Fruit fly (Drosophila melanogaster) whole organism, prepupa: ENCODE measurements around the gene Eig71Ec.

Experiments
- Blimp-1 ChIP-seq: fragments of 200-800 bp; sonication (Bioruptor generic); optimal IDR thresholded peaks from 3 replicates; lab custom pipeline; 2017; ENCODE audit warnings: missing biosample characterization, missing genetic modification characterization, mild to moderate bottlenecking, moderate library complexity, missing genetic modification reagents
- CG10631 ChIP-seq: fragments of 200-800 bp; sonication (Bioruptor generic); optimal IDR thresholded peaks from 2 replicates; lab custom pipeline; 2016; ENCODE audit warnings: missing biosample characterization, missing genetic modification characterization
- CG10669 ChIP-seq: fragments of 200-800 bp; sonication (Bioruptor generic); optimal IDR thresholded peaks from 3 replicates; lab custom pipeline; 2018; ENCODE audit warnings: missing biosample characterization, mild to moderate bottlenecking, missing genetic modification characterization, moderate library complexity
- CG11762 ChIP-seq: fragments of 200-800 bp; sonication (Bioruptor generic); optimal IDR thresholded peaks from 3 replicates; lab custom pipeline; 2016; ENCODE audit warnings: missing biosample characterization, missing genetic modification characterization; ENCODE audit not compliant: insufficient read depth
- CG11902 ChIP-seq: fragments of 200-800 bp; sonication (Bioruptor generic); optimal IDR thresholded peaks from 3 replicates; lab custom pipeline; 2016; ENCODE audit warnings: missing biosample characterization, missing genetic modification characterization
- CG15336 ChIP-seq: fragments of 200-800 bp; sonication (Bioruptor generic); IDR thresholded peaks from 2 replicates; pipeline ENCODE4 v1.3.6; 2022; ENCODE audit warnings: missing biosample characterization, missing genetic modification characterization
- CG16779 ChIP-seq: fragments of 200-800 bp; sonication (Bioruptor generic); optimal IDR thresholded peaks from 3 replicates; lab custom pipeline; 2017; ENCODE audit warnings: missing biosample characterization, mild to moderate bottlenecking, missing genetic modification characterization
- CG32006 ChIP-seq: fragments of 200-800 bp; sonication (Bioruptor generic); optimal IDR thresholded peaks from 3 replicates; lab custom pipeline; 2017; ENCODE audit warnings: missing biosample characterization, mild to moderate bottlenecking, missing genetic modification characterization
- CG3919 ChIP-seq: fragments of 200-800 bp; sonication (Bioruptor generic); optimal IDR thresholded peaks from 3 replicates; lab custom pipeline; 2016; ENCODE audit warnings: missing biosample characterization, missing genetic modification characterization
- CG4318 ChIP-seq: fragments of 200-800 bp; sonication (Bioruptor generic); optimal IDR thresholded peaks from 3 replicates; lab custom pipeline; 2017; ENCODE audit warnings: missing biosample characterization, mild to moderate bottlenecking, missing genetic modification characterization
- CG6276 ChIP-seq: fragments of 200-800 bp; sonication (Bioruptor generic); optimal IDR thresholded peaks from 2 replicates; lab custom pipeline; 2017; ENCODE audit warnings: missing biosample characterization, mild to moderate bottlenecking, missing genetic modification characterization
- CG6808 ChIP-seq: fragments of 200-800 bp; sonication (Bioruptor generic); optimal IDR thresholded peaks from 3 replicates; lab custom pipeline; 2017; ENCODE audit warnings: missing biosample characterization, missing genetic modification characterization, mild to moderate bottlenecking, moderate library complexity, missing genetic modification reagents
- CG6854 ChIP-seq: fragments of 200-800 bp; sonication (Bioruptor generic); optimal IDR thresholded peaks from 2 replicates; lab custom pipeline; 2017; ENCODE audit warnings: missing biosample characterization, mild to moderate bottlenecking, missing genetic modification characterization
- CG7368 ChIP-seq: fragments of 200-800 bp; sonication (Bioruptor generic); optimal IDR thresholded peaks from 3 replicates; lab custom pipeline; 2016; ENCODE audit warnings: missing biosample characterization, missing genetic modification characterization
- CG8119 ChIP-seq: fragments of 200-800 bp; sonication (Bioruptor generic); IDR thresholded peaks from 3 replicates; pipeline ENCODE4 v1.3.6; 2022; ENCODE audit warnings: missing biosample characterization, missing genetic modification characterization
- CG8319 ChIP-seq: fragments of 200-800 bp; sonication (Bioruptor generic); optimal IDR thresholded peaks from 3 replicates; lab custom pipeline; 2016; ENCODE audit warnings: missing biosample characterization, missing genetic modification characterization
- CG8632 ChIP-seq: fragments of 200-800 bp; sonication (Bioruptor generic); optimal IDR thresholded peaks from 3 replicates; lab custom pipeline; 2016; ENCODE audit warnings: missing biosample characterization, missing genetic modification characterization
- Eip78C ChIP-seq: fragments of 200-800 bp; sonication (Bioruptor generic); peaks from one replicate; lab custom pipeline; 2016; ENCODE audit warnings: missing biosample characterization, missing genetic modification characterization
- Eip93F ChIP-seq: fragments of 200-800 bp; sonication (Bioruptor generic); optimal IDR thresholded peaks from 2 replicates; lab custom pipeline; 2016; ENCODE audit warnings: missing biosample characterization, mild to moderate bottlenecking, missing genetic modification characterization
- Ets21C ChIP-seq: fragments of 200-800 bp; sonication (Bioruptor generic); optimal IDR thresholded peaks from 3 replicates; lab custom pipeline; 2016; ENCODE audit warnings: missing biosample characterization, missing genetic modification characterization
- Ets96B ChIP-seq: fragments of 200-800 bp; optimal IDR thresholded peaks from 2 replicates; lab custom pipeline; 2019; ENCODE audit warnings: missing biosample characterization, mild to moderate bottlenecking, missing genetic modification characterization, moderate library complexity
- Hr39 ChIP-seq: fragments of 200-800 bp; sonication (Bioruptor generic); optimal IDR thresholded peaks from 2 replicates; lab custom pipeline; 2016; ENCODE audit warnings: missing biosample characterization, missing genetic modification characterization
- Lpt ChIP-seq: fragments of 200-800 bp; sonication (Bioruptor generic); optimal IDR thresholded peaks from 3 replicates; lab custom pipeline; 2016; ENCODE audit warnings: missing biosample characterization, missing genetic modification characterization
- Met ChIP-seq: fragments of 200-800 bp; sonication (Bioruptor generic); optimal IDR thresholded peaks from 3 replicates; lab custom pipeline; 2016; ENCODE audit warnings: missing biosample characterization, missing genetic modification characterization
- OdsH ChIP-seq: fragments of 200-800 bp; sonication (Bioruptor generic); optimal IDR thresholded peaks from 3 replicates; lab custom pipeline; 2016; ENCODE audit warnings: missing biosample characterization, missing genetic modification characterization
- Smox ChIP-seq: fragments of 200-800 bp; sonication (Bioruptor generic); optimal IDR thresholded peaks from 3 replicates; lab custom pipeline; 2016; ENCODE audit warnings: missing biosample characterization, missing genetic modification characterization
- Sox102F ChIP-seq: fragments of 200-800 bp; sonication (Bioruptor generic); optimal IDR thresholded peaks from 2 replicates; lab custom pipeline; 2016; ENCODE audit warnings: missing biosample characterization, mild to moderate bottlenecking, missing genetic modification characterization
- Sox14 ChIP-seq: fragments of 200-800 bp; sonication (Bioruptor generic); optimal IDR thresholded peaks from 3 replicates; lab custom pipeline; 2016; ENCODE audit warnings: missing biosample characterization, missing genetic modification characterization
- Sox15 ChIP-seq: fragments of 200-800 bp; sonication (Bioruptor generic); optimal IDR thresholded peaks from 3 replicates; lab custom pipeline; 2016; ENCODE audit warnings: missing biosample characterization, missing genetic modification characterization
- cyc ChIP-seq: fragments of 200-800 bp; sonication (Bioruptor generic); optimal IDR thresholded peaks from 3 replicates; lab custom pipeline; 2016; ENCODE audit warnings: missing biosample characterization, missing genetic modification characterization
- esn ChIP-seq: fragments of 200-800 bp; sonication (Bioruptor generic); optimal IDR thresholded peaks from 2 replicates; lab custom pipeline; 2016; ENCODE audit warnings: missing biosample characterization, mild to moderate bottlenecking, missing genetic modification characterization, moderate library complexity
- fd85E ChIP-seq: fragments of 200-800 bp; sonication (Bioruptor generic); optimal IDR thresholded peaks from 3 replicates; lab custom pipeline; 2016; ENCODE audit warnings: missing biosample characterization, missing genetic modification characterization
- fkh ChIP-seq: fragments of 200-800 bp; sonication (Bioruptor generic); optimal IDR thresholded peaks from 3 replicates; lab custom pipeline; 2017; ENCODE audit warnings: missing biosample characterization, mild to moderate bottlenecking, missing genetic modification characterization, moderate library complexity
- net ChIP-seq: fragments of 200-800 bp; sonication (Bioruptor generic); optimal IDR thresholded peaks from 3 replicates; lab custom pipeline; 2016; ENCODE audit warnings: missing biosample characterization, missing genetic modification characterization
- pdm3 ChIP-seq: fragments of 200-800 bp; sonication (Bioruptor generic); optimal IDR thresholded peaks from 3 replicates; lab custom pipeline; 2016; ENCODE audit warnings: missing biosample characterization, missing genetic modification characterization
- salr ChIP-seq, 2 experiments: fragments of 200-800 bp; sonication (Bioruptor generic); optimal IDR thresholded peaks; 3 replicates each; lab custom pipeline; 2016 to 2018; ENCODE audit warnings: missing biosample characterization in 2 of 2, missing genetic modification characterization in 2 of 2, mild to moderate bottlenecking in 1 of 2
- spab ChIP-seq: fragments of 200-800 bp; sonication (Bioruptor generic); optimal IDR thresholded peaks from 2 replicates; lab custom pipeline; 2017; ENCODE audit warnings: missing biosample characterization, mild to moderate bottlenecking, missing genetic modification characterization, missing genetic modification reagents
- ss ChIP-seq, 2 experiments: fragments of 200-800 bp; sonication (Bioruptor generic); optimal IDR thresholded peaks; 2 replicates in 1 of 2; 3 replicates in 1 of 2; lab custom pipeline; 2017 to 2018; ENCODE audit warnings: mild to moderate bottlenecking in 2 of 2, missing biosample characterization in 2 of 2, missing genetic modification characterization in 2 of 2, moderate library complexity in 1 of 2
- svp ChIP-seq: fragments of 200-800 bp; sonication (Bioruptor generic); peaks from one replicate; lab custom pipeline; 2016; ENCODE audit warnings: missing biosample characterization, missing genetic modification characterization
- topi ChIP-seq: fragments of 200-800 bp; sonication (Bioruptor generic); optimal IDR thresholded peaks from 3 replicates; lab custom pipeline; 2016; ENCODE audit warnings: missing biosample characterization, missing genetic modification characterization
- vri ChIP-seq: fragments of 200-800 bp; sonication (Bioruptor generic); optimal IDR thresholded peaks from 3 replicates; lab custom pipeline; 2016; ENCODE audit warnings: missing biosample characterization, mild to moderate bottlenecking, missing genetic modification characterization

Eig71Ec gene

dm6 chr3L:15697916-15698315, 45.9 kb upstream of the Eig71Ec start:
- TF ChIP-seq fkh (GFP tag; lab: Kevin White, UChicago) (no peak), CG6854 (GFP tag; lab: Kevin White, UChicago) (no peak), svp (GFP tag; lab: Kevin White, UChicago) (peak; percentile 55), CG7368 (GFP tag; lab: Kevin White, UChicago) (no peak), CG3919 (peak; percentile 47)

dm6 chr3L:15695195-15695594, 43.1 kb upstream of the Eig71Ec start:
- TF ChIP-seq CG6808 (GFP tag; lab: Kevin White, UChicago) (no peak), CG10631 (GFP tag; lab: Kevin White, UChicago) (no peak), Ets96B (tag; lab: Kevin White, UChicago) (no peak), Eip78C (GFP tag; lab: Kevin White, UChicago) (peak; percentile 4), CG4318 (no peak), Ets21C (no peak), Blimp-1 (GFP tag; lab: Kevin White, UChicago) (peak; percentile 9), Eip93F (GFP tag; lab: Kevin White, UChicago) (no peak), ss (GFP tag; optimal IDR thresholded peaks at IDR 0.05; lab: Kevin White, UChicago) (no peak), Sox15 (GFP tag; lab: Kevin White, UChicago) (no peak), net (GFP tag; lab: Kevin White, UChicago) (no peak), CG32006 (GFP tag; lab: Kevin White, UChicago) (no peak), vri (GFP tag; lab: Kevin White, UChicago) (no peak), Smox (no peak), CG15336 (GFP tag; lab: Robert Waterston, UW) (0 out of 2 replicates have a peak, but pooled peaks have one; percentile 15), Lpt (GFP tag; lab: Kevin White, UChicago) (no peak), CG8632 (GFP tag; lab: Kevin White, UChicago) (no peak), CG6854 (GFP tag; lab: Kevin White, UChicago) (no peak), OdsH (GFP tag; lab: Kevin White, UChicago) (no peak), CG6276 (GFP tag; lab: Kevin White, UChicago) (no peak)

- TF ChIP-seq CG8632 (GFP tag; lab: Kevin White, UChicago) (no peak), Eip78C (GFP tag; lab: Kevin White, UChicago) (peak; percentile 69), fkh (GFP tag; lab: Kevin White, UChicago) (peak; percentile 58)
Observed at dm6 chr3L:15694406-15694805, 42.4 kb upstream of the Eig71Ec start.

DNA sequence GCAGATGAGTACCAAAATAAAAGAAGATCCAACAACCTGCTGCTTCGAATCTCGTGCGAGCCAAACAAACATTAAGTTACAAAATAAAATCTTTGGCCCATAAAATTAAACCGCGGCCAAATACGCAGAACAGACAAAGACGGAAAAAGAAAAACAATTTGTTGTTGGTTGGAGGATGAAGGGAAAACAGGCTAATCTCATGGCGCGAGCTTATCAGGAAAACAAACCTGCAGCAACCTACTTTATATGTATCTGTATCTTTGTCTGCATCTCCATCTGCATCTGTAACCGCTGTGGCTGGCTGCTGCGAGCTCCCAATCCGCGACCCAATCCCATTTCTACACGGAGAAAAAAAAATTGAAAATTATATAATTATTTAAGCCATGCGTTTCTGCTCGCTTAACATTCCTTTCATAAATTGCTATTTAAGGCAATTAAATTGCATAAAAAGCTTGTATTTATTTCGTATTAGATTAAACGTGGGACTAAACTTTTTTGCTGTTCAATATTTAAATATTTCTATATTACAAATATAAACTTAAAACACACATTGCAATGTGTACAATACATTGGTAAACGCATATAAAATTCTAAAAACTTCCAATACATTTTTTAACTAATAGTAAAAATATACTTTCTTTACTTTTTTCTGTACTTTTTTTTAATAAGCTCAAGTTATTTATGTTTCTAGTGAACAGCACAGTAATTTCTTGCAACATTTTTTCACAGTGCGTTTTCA, 40.9 kb upstream of the Eig71Ec start:
- TF ChIP-seq CG11762 = peak; percentile 51
- TF ChIP-seq CG8119 (GFP tag; lab: Robert Waterston, UW) = no peak
- TF ChIP-seq Blimp-1 (GFP tag; lab: Kevin White, UChicago) = no peak
- no peak for TF ChIP-seq Eip93F (GFP tag; lab: Kevin White, UChicago)
- peak; percentile 36 for TF ChIP-seq pdm3
- TF ChIP-seq Sox102F (GFP tag; lab: Kevin White, UChicago) = no peak
- no peak for TF ChIP-seq ss (GFP tag; optimal IDR thresholded peaks at IDR 0.05; lab: Kevin White, UChicago)
- no peak for TF ChIP-seq fd85E
- TF ChIP-seq CG4318 = peak; percentile 40
- no peak for TF ChIP-seq CG16779 (tag; lab: Kevin White, UChicago)
- TF ChIP-seq topi (GFP tag; lab: Kevin White, UChicago) = no peak
- no peak for TF ChIP-seq CG6808 (GFP tag; lab: Kevin White, UChicago)
- peak; percentile 52 for TF ChIP-seq CG3919
- TF ChIP-seq salr (GFP tag; optimal IDR thresholded peaks at IDR 0.05; lab: Kevin White, UChicago) = peak in 1 of 2 experiments; percentile 51
- TF ChIP-seq CG11902 (GFP tag; lab: Kevin White, UChicago) = no peak
- peak; percentile 20 for TF ChIP-seq Ets96B (tag; lab: Kevin White, UChicago)
- no peak for TF ChIP-seq Sox14
- TF ChIP-seq svp (GFP tag; lab: Kevin White, UChicago) = peak; percentile 67
- no peak for TF ChIP-seq CG7368 (GFP tag; lab: Kevin White, UChicago)
- peak; percentile 13 for TF ChIP-seq Smox
- peak; percentile 41 for TF ChIP-seq CG6276 (GFP tag; lab: Kevin White, UChicago)
- TF ChIP-seq esn (GFP tag; lab: Kevin White, UChicago) = peak; percentile 36
- peak; percentile 11 for TF ChIP-seq cyc
- TF ChIP-seq Hr39 (GFP tag; lab: Kevin White, UChicago) = peak; percentile 1
- peak; percentile 8 for TF ChIP-seq CG10669
- peak; percentile 70 for TF ChIP-seq CG32006 (GFP tag; lab: Kevin White, UChicago)
- peak; percentile 22 for TF ChIP-seq Sox15 (GFP tag; lab: Kevin White, UChicago)
- no peak for TF ChIP-seq vri (GFP tag; lab: Kevin White, UChicago)
- peak; percentile 56 for TF ChIP-seq CG8632 (GFP tag; lab: Kevin White, UChicago)
- TF ChIP-seq CG15336 (GFP tag; lab: Robert Waterston, UW) = 0 out of 2 replicates have a peak, but pooled peaks have one; percentile 8
- no peak for TF ChIP-seq CG8319 (GFP tag; lab: Kevin White, UChicago)
- peak; percentile 31 for TF ChIP-seq spab
- TF ChIP-seq Met = no peak
